Fruit fly (Drosophila melanogaster) whole organism, embryonic: ENCODE data around the gene Vps2.

ENCODE experiments used
- Blimp-1 ChIP-seq: fragments of 200-800 bp; sonication (Bioruptor generic); optimal IDR thresholded peaks from 3 replicates; lab custom pipeline; 2018; ENCODE audit warnings: missing biosample characterization, missing genetic modification characterization, mild to moderate bottlenecking, moderate library complexity, missing genetic modification reagents
- Bteb2 ChIP-seq: fragments of 200-800 bp; sonication (Bioruptor generic); optimal IDR thresholded peaks from 2 replicates; lab custom pipeline; 2016; ENCODE audit warnings: missing biosample characterization, missing genetic modification characterization
- CG10565 ChIP-seq: fragments of 200-800 bp; sonication (Bioruptor generic); optimal IDR thresholded peaks from 3 replicates; lab custom pipeline; 2016; ENCODE audit warnings: missing biosample characterization, mild to moderate bottlenecking, missing genetic modification characterization
- CG11093 ChIP-seq: fragments of 200-800 bp; sonication (Bioruptor generic); IDR thresholded peaks from 3 replicates; pipeline ENCODE4 v1.3.6; 2022; ENCODE audit warnings: missing biosample characterization, missing genetic modification characterization
- CG13624 ChIP-seq: fragments of 200-800 bp; sonication (Bioruptor generic); optimal IDR thresholded peaks from 2 replicates; lab custom pipeline; 2016; ENCODE audit warnings: missing biosample characterization, missing genetic modification characterization
- CG14667 ChIP-seq: fragments of 200-800 bp; sonication (Bioruptor generic); IDR thresholded peaks from 2 replicates; pipeline ENCODE4 v1.3.6; 2022; ENCODE audit warnings: missing biosample characterization, missing genetic modification characterization
- CG1603 ChIP-seq: fragments of 200-800 bp; sonication (Bioruptor generic); optimal IDR thresholded peaks from 2 replicates; lab custom pipeline; 2019; ENCODE audit warnings: missing biosample characterization, mild to moderate bottlenecking, missing genetic modification characterization, moderate library complexity
- CG16863 ChIP-seq: fragments of 200-800 bp; sonication (Bioruptor generic); optimal IDR thresholded peaks from 3 replicates; lab custom pipeline; 2016; ENCODE audit warnings: missing biosample characterization, missing genetic modification characterization
- CG2875 ChIP-seq: fragments of 200-800 bp; sonication (Bioruptor generic); optimal IDR thresholded peaks from 2 replicates; lab custom pipeline; 2017; ENCODE audit warnings: missing biosample characterization, mild to moderate bottlenecking, missing genetic modification characterization, missing genetic modification reagents
- CG32767 ChIP-seq: fragments of 200-800 bp; sonication (Bioruptor generic); IDR thresholded peaks from 2 replicates; pipeline ENCODE4 v1.3.6; 2022; ENCODE audit warnings: missing biosample characterization, missing genetic modification characterization
- CG33557 ChIP-seq: fragments of 200-800 bp; sonication (Bioruptor generic); optimal IDR thresholded peaks from 2 replicates; lab custom pipeline; 2019; ENCODE audit warnings: missing biosample characterization, mild to moderate bottlenecking, missing genetic modification characterization, moderate library complexity
- CG34224 ChIP-seq: fragments of 200-800 bp; sonication (Bioruptor generic); IDR thresholded peaks from 3 replicates; pipeline ENCODE4 v1.3.6; 2022; ENCODE audit warnings: missing biosample characterization, missing genetic modification characterization; ENCODE audit not compliant: partially characterized antibody
- CG4328 ChIP-seq: fragments of 200-800 bp; sonication (Bioruptor generic); optimal IDR thresholded peaks from 3 replicates; lab custom pipeline; 2017; ENCODE audit warnings: missing biosample characterization, missing genetic modification reagents, missing genetic modification characterization
- CG4360 ChIP-seq: fragments of 200-800 bp; sonication (Bioruptor generic); IDR thresholded peaks from 2 replicates; pipeline ENCODE4 v1.3.6; 2022; ENCODE audit warnings: missing biosample characterization, missing genetic modification characterization
- CG7556 ChIP-seq: fragments of 200-800 bp; sonication (Bioruptor generic); optimal IDR thresholded peaks from 2 replicates; lab custom pipeline; 2017; ENCODE audit warnings: missing biosample characterization, mild to moderate bottlenecking, missing genetic modification characterization
- CkIIα-i1 ChIP-seq: fragments of 200-800 bp; sonication (Bioruptor generic); IDR thresholded peaks from 2 replicates; pipeline ENCODE4 v1.3.6; 2022; ENCODE audit warnings: missing biosample characterization, missing genetic modification characterization
- Dfd ChIP-seq, 2 experiments: fragments of >200 bp; optimal IDR thresholded peaks; 2 replicates each; lab custom pipeline; 2017; ENCODE audit warnings: missing biosample characterization in 2 of 2, missing genetic modification characterization in 2 of 2
- Dref ChIP-seq: fragments of 200-800 bp; sonication (Bioruptor generic); IDR thresholded peaks from 2 replicates; pipeline ENCODE4 v1.3.6; 2022; ENCODE audit warnings: missing biosample characterization, missing genetic modification characterization
- Fer3 ChIP-seq: fragments of 200-800 bp; sonication (Bioruptor generic); optimal IDR thresholded peaks from 2 replicates; lab custom pipeline; 2018; ENCODE audit warnings: missing biosample characterization, mild to moderate bottlenecking, missing genetic modification characterization, moderate library complexity
- MTF-1 ChIP-seq: fragments of 200-800 bp; sonication (Bioruptor generic); optimal IDR thresholded peaks from 2 replicates; lab custom pipeline; 2018; ENCODE audit warnings: missing biosample characterization, mild to moderate bottlenecking, missing genetic modification characterization, borderline replicate concordance
- PHDP ChIP-seq: fragments of 200-800 bp; sonication (Bioruptor generic); optimal IDR thresholded peaks from 3 replicates; lab custom pipeline; 2018; ENCODE audit warnings: missing biosample characterization, mild to moderate bottlenecking, missing genetic modification characterization, moderate library complexity
- Rfx ChIP-seq: fragments of 200-800 bp; sonication (Bioruptor generic); IDR thresholded peaks from 2 replicates; pipeline ENCODE4 v1.3.6; 2022; ENCODE audit warnings: missing biosample characterization, missing genetic modification characterization
- Spps ChIP-seq: fragments of 200-800 bp; sonication (Bioruptor generic); optimal IDR thresholded peaks from 2 replicates; lab custom pipeline; 2018; ENCODE audit warnings: missing biosample characterization, mild to moderate bottlenecking, missing genetic modification characterization
- Stat92E ChIP-seq, 3 experiments: fragments of >200 bp in 2 of 3; fragments of 200-800 bp in 1 of 3; sonication (Bioruptor generic) in 1 of 3; optimal IDR thresholded peaks; 2 replicates each; lab custom pipeline; 2017 to 2019; ENCODE audit warnings: missing biosample characterization in 3 of 3, missing genetic modification characterization in 3 of 3, mild to moderate bottlenecking in 1 of 3, moderate library complexity in 1 of 3
- Taf1 ChIP-seq: fragments of 200-800 bp; sonication (Bioruptor generic); IDR thresholded peaks from 2 replicates; pipeline ENCODE4 v1.3.6; 2022; ENCODE audit warnings: missing biosample characterization, missing genetic modification characterization
- Xrp1 ChIP-seq: fragments of 200-800 bp; sonication (Bioruptor generic); IDR thresholded peaks from 2 replicates; pipeline ENCODE4 v1.3.6; 2022; ENCODE audit warnings: missing biosample characterization, missing genetic modification characterization
- az2 ChIP-seq: fragments of 200-800 bp; sonication (Bioruptor generic); optimal IDR thresholded peaks from 3 replicates; lab custom pipeline; 2016; ENCODE audit warnings: missing biosample characterization, missing genetic modification characterization
- br ChIP-seq: fragments of >200 bp; optimal IDR thresholded peaks from 2 replicates; lab custom pipeline; 2017
- crc ChIP-seq: fragments of 200-800 bp; sonication (Bioruptor generic); optimal IDR thresholded peaks from 2 replicates; lab custom pipeline; 2016; ENCODE audit warnings: missing biosample characterization, missing genetic modification characterization
- danr ChIP-seq: fragments of 200-800 bp; sonication (Bioruptor generic); IDR thresholded peaks from 2 replicates; pipeline ENCODE4 v1.3.6; 2022; ENCODE audit warnings: missing biosample characterization, missing genetic modification characterization
- dm ChIP-seq: fragments of 200-800 bp; sonication (Bioruptor generic); optimal IDR thresholded peaks from 3 replicates; lab custom pipeline; 2016; ENCODE audit warnings: missing biosample characterization, missing genetic modification characterization
- fu2 ChIP-seq: fragments of 200-800 bp; sonication (Bioruptor generic); optimal IDR thresholded peaks from 2 replicates; lab custom pipeline; 2016; ENCODE audit warnings: missing biosample characterization, missing genetic modification characterization
- gcm ChIP-seq: fragments of 200-800 bp; sonication (Bioruptor generic); optimal IDR thresholded peaks from 2 replicates; lab custom pipeline; 2019; ENCODE audit warnings: missing biosample characterization, mild to moderate bottlenecking, missing genetic modification characterization, moderate library complexity
- kay ChIP-seq: fragments of 200-800 bp; sonication (Bioruptor generic); optimal IDR thresholded peaks from 2 replicates; lab custom pipeline; 2016; ENCODE audit warnings: missing biosample characterization, missing genetic modification characterization
- lov ChIP-seq, 2 experiments: fragments of 200-800 bp in 1 of 2; fragments of >200 bp in 1 of 2; sonication (Bioruptor generic) in 1 of 2; IDR thresholded peaks in 1 of 2; optimal IDR thresholded peaks in 1 of 2; 2 replicates in 1 of 2; 3 replicates in 1 of 2; pipeline versions ENCODE4 v1.3.6 to Lab custom; 2017 to 2022; ENCODE audit warnings: missing biosample characterization in 1 of 2, missing genetic modification characterization in 1 of 2
- otp ChIP-seq: fragments of 200-800 bp; sonication (Bioruptor generic); IDR thresholded peaks from 3 replicates; pipeline ENCODE4, ENCODE4 v1.3.6; 2022; ENCODE audit warnings: missing biosample characterization, missing genetic modification characterization
- p53 ChIP-seq: fragments of 200-800 bp; sonication (Bioruptor generic); optimal IDR thresholded peaks from 2 replicates; lab custom pipeline; 2016; ENCODE audit warnings: missing biosample characterization, missing genetic modification characterization
- phol ChIP-seq: fragments of 200-800 bp; sonication (Bioruptor generic); optimal IDR thresholded peaks from 3 replicates; lab custom pipeline; 2018; ENCODE audit warnings: missing biosample characterization, mild to moderate bottlenecking, missing genetic modification characterization, moderate library complexity
- pnt ChIP-seq: fragments of 200-800 bp; sonication (Bioruptor generic); optimal IDR thresholded peaks from 3 replicates; lab custom pipeline; 2016; ENCODE audit warnings: missing biosample characterization, missing genetic modification characterization
- pum ChIP-seq: fragments of 200-800 bp; sonication (Bioruptor generic); optimal IDR thresholded peaks from 2 replicates; lab custom pipeline; 2016; ENCODE audit warnings: missing biosample characterization, missing genetic modification characterization
- ro ChIP-seq: fragments of 200-800 bp; sonication (Bioruptor generic); IDR thresholded peaks from 2 replicates; pipeline ENCODE4 v1.3.6; 2022; ENCODE audit warnings: missing biosample characterization, missing genetic modification characterization
- sc ChIP-seq, 3 experiments: fragments of >200 bp in 2 of 3; fragments of 200-800 bp in 1 of 3; sonication (Bioruptor generic) in 1 of 3; optimal IDR thresholded peaks; 2 replicates in 2 of 3; 3 replicates in 1 of 3; lab custom pipeline; 2017; ENCODE audit warnings: mild to moderate bottlenecking in 1 of 3, missing biosample characterization in 1 of 3, missing genetic modification characterization in 1 of 3, missing genetic modification reagents in 1 of 3
- schlank ChIP-seq: fragments of 200-800 bp; sonication (Bioruptor generic); optimal IDR thresholded peaks from 2 replicates; lab custom pipeline; 2018; ENCODE audit warnings: missing biosample characterization, mild to moderate bottlenecking, missing genetic modification characterization
- scrt ChIP-seq: fragments of 200-800 bp; sonication (Bioruptor generic); optimal IDR thresholded peaks from 2 replicates; lab custom pipeline; 2018; ENCODE audit warnings: missing biosample characterization, mild to moderate bottlenecking, missing genetic modification characterization, moderate library complexity
- sens-2 ChIP-seq: fragments of 200-800 bp; sonication (Bioruptor generic); IDR thresholded peaks from 2 replicates; pipeline ENCODE4 v1.3.6; 2022; ENCODE audit warnings: missing biosample characterization, missing genetic modification characterization
- slbo ChIP-seq: fragments of 200-800 bp; sonication (Bioruptor generic); IDR thresholded peaks from 2 replicates; pipeline ENCODE4 v1.3.6; 2022; ENCODE audit warnings: missing biosample characterization, missing genetic modification characterization
- slou ChIP-seq: fragments of 200-800 bp; sonication (Bioruptor generic); optimal IDR thresholded peaks from 3 replicates; lab custom pipeline; 2016; ENCODE audit warnings: missing biosample characterization, missing genetic modification characterization
- zfh1 ChIP-seq: fragments of 200-800 bp; sonication (Bioruptor generic); IDR thresholded peaks from 3 replicates; pipeline ENCODE4 v1.3.6; 2022; ENCODE audit warnings: missing biosample characterization, missing genetic modification characterization

The Vps2 gene

dm6 chr3R:26020244-26021171 lies 32.1 kb upstream of the Vps2 start (continued):
- peak; percentile 67 for TF ChIP-seq az2 (GFP tag; lab: Kevin White, UChicago)
- TF ChIP-seq slbo (GFP tag; lab: Robert Waterston, UW): peak; percentile 43
- peak; percentile 82 for TF ChIP-seq phol (tag; lab: Kevin White, UChicago)
- no peak for TF ChIP-seq slou
- TF ChIP-seq CG14667: peak; percentile 45
- TF ChIP-seq Dfd (GFP tag; optimal IDR thresholded peaks at IDR 0.05; lab: Kevin White, UChicago): no peak
- no peak for TF ChIP-seq sc (optimal IDR thresholded peaks at IDR 0.05; lab: Kevin White, UChicago)
- peak; percentile 65 for TF ChIP-seq sc (GFP tag; optimal IDR thresholded peaks at IDR 0.05; lab: Kevin White, UChicago)
- TF ChIP-seq CG10565 (GFP tag; lab: Kevin White, UChicago): no peak
- TF ChIP-seq fu2 (GFP tag; lab: Kevin White, UChicago): no peak
- no peak for TF ChIP-seq Dref (GFP tag; lab: Robert Waterston, UW)
- TF ChIP-seq sens-2 (GFP tag; lab: Robert Waterston, UW): 0 out of 2 replicates have a peak, but pooled peaks have one; percentile 35
- no peak for TF ChIP-seq Stat92E (GFP tag; optimal IDR thresholded peaks at IDR 0.05; lab: Kevin White, UChicago)
- TF ChIP-seq schlank (tag; lab: Kevin White, UChicago): no peak
- peak; percentile 70 for TF ChIP-seq CG7556 (GFP tag; lab: Kevin White, UChicago)
- TF ChIP-seq Rfx (GFP tag; lab: Robert Waterston, UW): peak; percentile 52
- peak; percentile 25 for TF ChIP-seq CG16863 (GFP tag; lab: Kevin White, UChicago)
- TF ChIP-seq danr: no peak
- no peak for TF ChIP-seq CG32767 (GFP tag; lab: Robert Waterston, UW)
- no peak for TF ChIP-seq p53 (GFP tag; lab: Kevin White, UChicago)
- TF ChIP-seq CG4360 (GFP tag; lab: Robert Waterston, UW): no peak
- no peak for TF ChIP-seq Taf1 (GFP tag; lab: Robert Waterston, UW)
- TF ChIP-seq br (lab: Kevin White, UChicago): no peak
- peak; percentile 55 for TF ChIP-seq CG2875
- no peak for TF ChIP-seq Bteb2 (GFP tag; lab: Kevin White, UChicago)
- TF ChIP-seq Fer3 (tag; lab: Kevin White, UChicago): peak; percentile 47
- no peak for TF ChIP-seq CG13624 (GFP tag; lab: Kevin White, UChicago)
- TF ChIP-seq Spps (tag; lab: Kevin White, UChicago): peak; percentile 59
- TF ChIP-seq pum (GFP tag; lab: Kevin White, UChicago): no peak
- peak; percentile 37; the same call in 2 of the 3 replicates for TF ChIP-seq CG34224
- no peak for TF ChIP-seq kay (GFP tag; lab: Kevin White, UChicago)
- no peak for TF ChIP-seq CG4328 (GFP tag; lab: Kevin White, UChicago)
- no peak for TF ChIP-seq pnt (GFP tag; lab: Kevin White, UChicago)
- TF ChIP-seq Blimp-1 (GFP tag; lab: Kevin White, UChicago): peak; percentile 72
- 0 out of 3 replicates have a peak, but pooled peaks have one; percentile 35 for TF ChIP-seq CG11093 (GFP tag; lab: Robert Waterston, UW)
- TF ChIP-seq zfh1 (GFP tag; lab: Robert Waterston, UW): peak; percentile 56
- no peak for TF ChIP-seq crc
- TF ChIP-seq lov (optimal IDR thresholded peaks at IDR 0.05; lab: Kevin White, UChicago): no peak
- 0 out of 3 replicates have a peak, but pooled peaks have one; percentile 30 for TF ChIP-seq lov (GFP tag; IDR thresholded peaks at IDR 0.05; lab: Robert Waterston, UW)
- peak; percentile 79 for TF ChIP-seq PHDP (tag; lab: Kevin White, UChicago)
- TF ChIP-seq gcm (GFP tag; lab: Kevin White, UChicago): peak; percentile 49
- no peak for TF ChIP-seq ro
- peak; percentile 46 for TF ChIP-seq MTF-1
- TF ChIP-seq Xrp1 (GFP tag; lab: Robert Waterston, UW): peak; percentile 78
- TF ChIP-seq CG1603 (tag; lab: Kevin White, UChicago): peak; percentile 54
- TF ChIP-seq CkIIα-i1 (GFP tag; lab: Robert Waterston, UW): no peak
- TF ChIP-seq otp (GFP tag; lab: Robert Waterston, UW): no peak
- TF ChIP-seq dm (GFP tag; lab: Kevin White, UChicago): no peak
- peak; percentile 46 for TF ChIP-seq scrt (GFP tag; lab: Kevin White, UChicago)
- TF ChIP-seq CG33557: peak; percentile 11
